Fruit fly (Drosophila melanogaster) whole organism, embryonic: ENCODE data around the gene Hez.

Source experiments
- CG10147 ChIP-seq: fragments of 200-800 bp; sonication (Bioruptor generic); optimal IDR thresholded peaks from 2 replicates; lab custom pipeline; 2019; ENCODE audit warnings: missing biosample characterization, mild to moderate bottlenecking, missing genetic modification characterization, moderate library complexity
- CG10654 ChIP-seq: fragments of 200-800 bp; sonication (Bioruptor generic); optimal IDR thresholded peaks from 2 replicates; lab custom pipeline; 2016; ENCODE audit warnings: missing biosample characterization, missing genetic modification characterization
- CG11560 ChIP-seq: fragments of 200-800 bp; sonication (Bioruptor generic); IDR thresholded peaks from 3 replicates; pipeline ENCODE4 v1.3.6; 2022; ENCODE audit warnings: missing biosample characterization, missing genetic modification characterization
- CG11723 ChIP-seq: fragments of 200-800 bp; sonication (Bioruptor generic); optimal IDR thresholded peaks from 2 replicates; lab custom pipeline; 2017; ENCODE audit warnings: missing biosample characterization, mild to moderate bottlenecking, missing genetic modification characterization
- CG12071 ChIP-seq: fragments of 200-800 bp; sonication (Bioruptor generic); optimal IDR thresholded peaks from 3 replicates; lab custom pipeline; 2018; ENCODE audit warnings: missing biosample characterization, mild to moderate bottlenecking, missing genetic modification characterization
- CG14710 ChIP-seq: fragments of 200-800 bp; sonication (Bioruptor generic); optimal IDR thresholded peaks from 3 replicates; lab custom pipeline; 2019; ENCODE audit warnings: missing biosample characterization, mild to moderate bottlenecking, missing genetic modification characterization, moderate library complexity
- CG15601 ChIP-seq: fragments of 200-800 bp; sonication (Bioruptor generic); optimal IDR thresholded peaks from 3 replicates; lab custom pipeline; 2019; ENCODE audit warnings: missing biosample characterization, mild to moderate bottlenecking, missing genetic modification characterization, moderate library complexity
- CG18262 ChIP-seq: fragments of 200-800 bp; optimal IDR thresholded peaks from 3 replicates; lab custom pipeline; 2019; ENCODE audit warnings: missing biosample characterization, mild to moderate bottlenecking, missing genetic modification characterization, moderate library complexity
- CG2116 ChIP-seq: fragments of 200-800 bp; sonication (Bioruptor generic); optimal IDR thresholded peaks from 3 replicates; lab custom pipeline; 2018; ENCODE audit warnings: missing biosample characterization, mild to moderate bottlenecking, missing genetic modification characterization
- CG2678 ChIP-seq: fragments of 200-800 bp; sonication (Bioruptor generic); optimal IDR thresholded peaks from 3 replicates; lab custom pipeline; 2019; ENCODE audit warnings: missing biosample characterization, mild to moderate bottlenecking, missing genetic modification characterization, moderate library complexity
- CG30431 ChIP-seq: fragments of 200-800 bp; sonication (Bioruptor generic); optimal IDR thresholded peaks from 2 replicates; lab custom pipeline; 2017; ENCODE audit warnings: missing biosample characterization, missing genetic modification characterization
- CG5180 ChIP-seq: fragments of 200-800 bp; sonication (Bioruptor generic); optimal IDR thresholded peaks from 3 replicates; lab custom pipeline; 2017; ENCODE audit warnings: missing biosample characterization, missing genetic modification characterization, mild to moderate bottlenecking, moderate library complexity, missing genetic modification reagents
- CG7556 ChIP-seq: fragments of 200-800 bp; sonication (Bioruptor generic); optimal IDR thresholded peaks from 2 replicates; lab custom pipeline; 2017; ENCODE audit warnings: missing biosample characterization, mild to moderate bottlenecking, missing genetic modification characterization
- CG7786 ChIP-seq: fragments of 200-800 bp; sonication (Bioruptor generic); optimal IDR thresholded peaks from 2 replicates; lab custom pipeline; 2016; ENCODE audit warnings: missing biosample characterization, missing genetic modification characterization
- CG8478 ChIP-seq: fragments of >200 bp; optimal IDR thresholded peaks from 2 replicates; lab custom pipeline; 2018
- CG9215 ChIP-seq: fragments of 200-800 bp; sonication (Bioruptor generic); IDR thresholded peaks from 2 replicates; pipeline ENCODE4 v1.3.6; 2022; ENCODE audit warnings: missing biosample characterization, missing genetic modification characterization
- CG9437 ChIP-seq: fragments of 200-800 bp; sonication (Bioruptor generic); optimal IDR thresholded peaks from 2 replicates; lab custom pipeline; 2018; ENCODE audit warnings: missing biosample characterization, mild to moderate bottlenecking, missing genetic modification characterization
- Hr78 ChIP-seq, 2 experiments: fragments of 200-800 bp in 1 of 2; fragments of >200 bp in 1 of 2; sonication (Bioruptor generic) in 1 of 2; optimal IDR thresholded peaks; 2 replicates each; lab custom pipeline; 2017 to 2019; ENCODE audit warnings: missing biosample characterization in 2 of 2, missing genetic modification characterization in 2 of 2, mild to moderate bottlenecking in 1 of 2, moderate library complexity in 1 of 2
- Lim3 ChIP-seq: fragments of 200-800 bp; sonication (Bioruptor generic); IDR thresholded peaks from 2 replicates; pipeline ENCODE4 v1.3.6; 2022; ENCODE audit warnings: missing biosample characterization, missing genetic modification characterization
- Max ChIP-seq: fragments of 200-800 bp; sonication (Bioruptor generic); optimal IDR thresholded peaks from 2 replicates; lab custom pipeline; 2016; ENCODE audit warnings: missing biosample characterization, mild to moderate bottlenecking, missing genetic modification characterization
- Oaz ChIP-seq: fragments of 200-800 bp; sonication (Bioruptor generic); IDR thresholded peaks from 2 replicates; pipeline ENCODE4 v1.3.6; 2022; ENCODE audit warnings: missing biosample characterization, missing genetic modification characterization
- Sox102F ChIP-seq: fragments of 200-800 bp; sonication (Bioruptor generic); optimal IDR thresholded peaks from 2 replicates; lab custom pipeline; 2018; ENCODE audit warnings: missing biosample characterization, mild to moderate bottlenecking, missing genetic modification characterization, moderate library complexity
- ara ChIP-seq: fragments of 200-800 bp; sonication (Bioruptor generic); IDR thresholded peaks from 2 replicates; pipeline ENCODE4 v1.3.6; 2022; ENCODE audit warnings: missing biosample characterization, missing genetic modification characterization
- bowl ChIP-seq: fragments of 200-800 bp; sonication (Bioruptor generic); IDR thresholded peaks from 2 replicates; pipeline ENCODE4 v1.3.6; 2022; ENCODE audit warnings: missing biosample characterization, missing genetic modification characterization
- crp ChIP-seq, 2 experiments: fragments of 200-800 bp; sonication (Bioruptor generic); optimal IDR thresholded peaks; 2 replicates in 1 of 2; 3 replicates in 1 of 2; lab custom pipeline; 2017; ENCODE audit warnings: missing biosample characterization in 2 of 2, missing genetic modification characterization in 2 of 2, mild to moderate bottlenecking in 1 of 2, moderate library complexity in 1 of 2
- ems ChIP-seq: fragments of 200-800 bp; sonication (Bioruptor generic); optimal IDR thresholded peaks from 3 replicates; lab custom pipeline; 2016; ENCODE audit warnings: missing biosample characterization, missing genetic modification characterization
- fd102C ChIP-seq: fragments of 200-800 bp; sonication (Bioruptor generic); optimal IDR thresholded peaks from 2 replicates; lab custom pipeline; 2018; ENCODE audit warnings: missing biosample characterization, mild to moderate bottlenecking, missing genetic modification characterization, moderate library complexity
- gce ChIP-seq: fragments of 200-800 bp; sonication (Bioruptor generic); IDR thresholded peaks from 3 replicates; pipeline ENCODE4 v1.3.6; 2022; ENCODE audit warnings: missing biosample characterization, missing genetic modification characterization
- gem ChIP-seq: fragments of 200-800 bp; sonication (Bioruptor generic); optimal IDR thresholded peaks from 2 replicates; lab custom pipeline; 2019; ENCODE audit warnings: missing biosample characterization, mild to moderate bottlenecking, missing genetic modification characterization, moderate library complexity
- grau ChIP-seq: fragments of 200-800 bp; optimal IDR thresholded peaks from 3 replicates; lab custom pipeline; 2019; ENCODE audit warnings: missing biosample characterization, mild to moderate bottlenecking, missing genetic modification characterization, moderate library complexity
- hbn ChIP-seq: fragments of 200-800 bp; sonication (Bioruptor generic); IDR thresholded peaks from 2 replicates; pipeline ENCODE4 v1.3.6; 2022; ENCODE audit warnings: missing biosample characterization, missing genetic modification characterization; ENCODE audit not compliant: partially characterized antibody
- hth ChIP-seq: fragments of >200 bp; optimal IDR thresholded peaks from 2 replicates; lab custom pipeline; 2017; ENCODE audit warnings: inconsistent platforms
- kay ChIP-seq: fragments of 200-800 bp; sonication (Bioruptor generic); optimal IDR thresholded peaks from 2 replicates; lab custom pipeline; 2016; ENCODE audit warnings: missing biosample characterization, missing genetic modification characterization
- maf-S ChIP-seq: fragments of 200-800 bp; sonication (Bioruptor generic); optimal IDR thresholded peaks from 2 replicates; lab custom pipeline; 2016; ENCODE audit warnings: missing biosample characterization, missing genetic modification characterization
- nmo ChIP-seq: fragments of 200-800 bp; sonication (Bioruptor generic); optimal IDR thresholded peaks from 2 replicates; lab custom pipeline; 2018; ENCODE audit warnings: missing biosample characterization, mild to moderate bottlenecking, missing genetic modification characterization, moderate library complexity
- oc ChIP-seq: fragments of 200-800 bp; sonication (Bioruptor generic); optimal IDR thresholded peaks from 2 replicates; lab custom pipeline; 2018; ENCODE audit warnings: missing biosample characterization, mild to moderate bottlenecking, missing genetic modification characterization, moderate library complexity
- odd ChIP-seq: fragments of 200-800 bp; sonication (Bioruptor generic); optimal IDR thresholded peaks from 2 replicates; lab custom pipeline; 2017; ENCODE audit warnings: missing biosample characterization, mild to moderate bottlenecking, missing genetic modification characterization
- phol ChIP-seq: fragments of 200-800 bp; sonication (Bioruptor generic); optimal IDR thresholded peaks from 3 replicates; lab custom pipeline; 2018; ENCODE audit warnings: missing biosample characterization, mild to moderate bottlenecking, missing genetic modification characterization, moderate library complexity
- pros ChIP-seq: fragments of 200-800 bp; sonication (Bioruptor generic); optimal IDR thresholded peaks from 3 replicates; lab custom pipeline; 2019; ENCODE audit warnings: missing biosample characterization, mild to moderate bottlenecking, missing genetic modification characterization, moderate library complexity
- pum ChIP-seq: fragments of 200-800 bp; sonication (Bioruptor generic); optimal IDR thresholded peaks from 2 replicates; lab custom pipeline; 2016; ENCODE audit warnings: missing biosample characterization, missing genetic modification characterization
- repo ChIP-seq: fragments of 200-800 bp; sonication (Bioruptor generic); optimal IDR thresholded peaks from 2 replicates; lab custom pipeline; 2016; ENCODE audit warnings: missing biosample characterization, missing genetic modification characterization
- scrt ChIP-seq: fragments of 200-800 bp; sonication (Bioruptor generic); optimal IDR thresholded peaks from 2 replicates; lab custom pipeline; 2018; ENCODE audit warnings: missing biosample characterization, mild to moderate bottlenecking, missing genetic modification characterization, moderate library complexity
- seq ChIP-seq: fragments of 200-800 bp; sonication (Bioruptor generic); IDR thresholded peaks from 2 replicates; pipeline ENCODE4 v1.3.6; 2022; ENCODE audit warnings: missing biosample characterization, missing genetic modification characterization
- tgo ChIP-seq: fragments of 200-800 bp; sonication (Bioruptor generic); IDR thresholded peaks from 3 replicates; pipeline ENCODE4 v1.3.6; 2022; ENCODE audit warnings: missing biosample characterization, missing genetic modification characterization
- trh ChIP-seq: fragments of 200-800 bp; sonication (Bioruptor generic); optimal IDR thresholded peaks from 2 replicates; lab custom pipeline; 2016; ENCODE audit warnings: missing biosample characterization, missing genetic modification characterization
- twi ChIP-seq: fragments of 200-800 bp; optimal IDR thresholded peaks from 2 replicates; lab custom pipeline; 2019; ENCODE audit warnings: missing biosample characterization, mild to moderate bottlenecking, missing genetic modification characterization, moderate library complexity
- tx ChIP-seq: fragments of 200-800 bp; sonication (Bioruptor generic); optimal IDR thresholded peaks from 2 replicates; lab custom pipeline; 2016; ENCODE audit warnings: missing biosample characterization, missing genetic modification characterization
- unc-4 ChIP-seq: fragments of 200-800 bp; sonication (Bioruptor generic); IDR thresholded peaks from 2 replicates; pipeline ENCODE4 v1.3.6; 2022; ENCODE audit warnings: missing biosample characterization, missing genetic modification characterization; ENCODE audit not compliant: partially characterized antibody
- wek ChIP-seq: fragments of 200-800 bp; sonication (Bioruptor generic); optimal IDR thresholded peaks from 3 replicates; lab custom pipeline; 2018; ENCODE audit warnings: missing biosample characterization, mild to moderate bottlenecking, missing genetic modification characterization, moderate library complexity

Hez gene

DNA sequence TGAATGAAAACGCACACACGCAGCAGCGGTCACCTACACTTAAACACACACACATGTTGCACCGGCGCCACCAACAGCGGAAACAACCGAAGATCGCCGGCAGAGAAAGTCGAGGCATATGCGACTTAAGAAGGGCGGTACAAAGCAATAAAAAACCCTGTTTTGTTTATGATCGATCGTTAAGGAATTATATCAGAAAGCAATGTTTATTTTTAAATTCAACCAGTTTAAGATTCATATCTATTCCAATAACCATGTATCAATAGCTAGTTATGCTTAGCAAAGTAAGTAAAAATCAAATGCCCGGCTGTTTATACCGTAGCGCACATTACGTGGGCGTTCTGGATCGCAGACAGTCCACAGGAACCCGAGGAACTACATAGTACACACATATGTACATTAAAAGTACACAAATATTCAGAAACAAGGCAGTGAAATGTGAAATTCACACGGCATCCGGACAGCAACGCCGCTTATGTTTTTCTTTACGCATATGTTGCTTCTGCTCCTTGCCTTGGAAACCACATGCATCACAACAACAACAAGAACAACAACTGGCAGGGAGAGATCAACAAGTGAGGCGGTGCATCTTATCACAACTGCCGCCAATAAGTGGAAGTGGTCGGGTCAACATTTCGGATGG, 38.6 kb downstream of the Hez start (continued):
- peak; percentile 88 for TF ChIP-seq scrt (GFP tag; lab: Kevin White, UChicago)
- peak; percentile 98 for TF ChIP-seq fd102C (GFP tag; lab: Kevin White, UChicago)
- TF ChIP-seq Lim3 (GFP tag; lab: Robert Waterston, UW), result peak; percentile 87; the same call in 1 of the 2 replicates
- peak; percentile 97 for TF ChIP-seq repo (GFP tag; lab: Kevin White, UChicago)
- peak; percentile 86 for TF ChIP-seq CG9437 (GFP tag; lab: Kevin White, UChicago)
- TF ChIP-seq tgo (GFP tag; lab: Robert Waterston, UW), result peak; percentile 95
- peak; percentile 96 for TF ChIP-seq CG12071
- TF ChIP-seq CG10654, result peak; percentile 98
- no peak for TF ChIP-seq hbn (GFP tag; lab: Robert Waterston, UW)
- TF ChIP-seq pros (GFP tag; lab: Kevin White, UChicago), result peak; percentile 87
- TF ChIP-seq kay, result peak; percentile 85
- peak; percentile 94 for TF ChIP-seq CG7556 (GFP tag; lab: Kevin White, UChicago)
- no peak for TF ChIP-seq CG8478
- peak; percentile 89 for TF ChIP-seq odd
- TF ChIP-seq seq (GFP tag; lab: Robert Waterston, UW), result peak; percentile 95
- peak; percentile 97 for TF ChIP-seq CG2678 (tag; lab: Kevin White, UChicago)
- TF ChIP-seq trh (GFP tag; lab: Kevin White, UChicago), result peak; percentile 91
- peak; percentile 95 for TF ChIP-seq tx (GFP tag; lab: Kevin White, UChicago)
- TF ChIP-seq CG14710, result peak; percentile 98
- peak; percentile 94 for TF ChIP-seq CG10147 (GFP tag; lab: Kevin White, UChicago)
- TF ChIP-seq CG2116 (GFP tag; lab: Kevin White, UChicago), result peak; percentile 60
- no peak; the same call in 2 of the 3 replicates for TF ChIP-seq CG11560 (tag; lab: Robert Waterston, UW)
- peak; percentile 95 for TF ChIP-seq maf-S (GFP tag; lab: Kevin White, UChicago)
- peak; percentile 99 for TF ChIP-seq ara
- peak; percentile 96 for TF ChIP-seq Sox102F (GFP tag; lab: Kevin White, UChicago)
- peak; percentile 94 for TF ChIP-seq grau (tag; lab: Kevin White, UChicago)
- no peak for TF ChIP-seq hth
- no peak for TF ChIP-seq unc-4 (GFP tag; lab: Robert Waterston, UW)
- TF ChIP-seq CG30431 (GFP tag; lab: Kevin White, UChicago), result peak; percentile 97
- peak; percentile 99 for TF ChIP-seq CG18262 (tag; lab: Kevin White, UChicago)
- TF ChIP-seq gem (tag; lab: Kevin White, UChicago), result peak; percentile 98
- TF ChIP-seq CG5180 (GFP tag; lab: Kevin White, UChicago), result peak; percentile 92
- TF ChIP-seq Hr78 (GFP tag; optimal IDR thresholded peaks at IDR 0.05; lab: Kevin White, UChicago), result peak in 1 of 2 experiments; percentile 93
- TF ChIP-seq twi (tag; lab: Kevin White, UChicago), result peak; percentile 100
- peak; percentile 99 for TF ChIP-seq phol (tag; lab: Kevin White, UChicago)
- peak; percentile 99 for TF ChIP-seq gce
- TF ChIP-seq CG11723 (GFP tag; lab: Kevin White, UChicago), result peak; percentile 94
- TF ChIP-seq crp (GFP tag; optimal IDR thresholded peaks at IDR 0.05; lab: Kevin White, UChicago), result peak; percentile 12 to 67
- peak; percentile 87 for TF ChIP-seq wek (GFP tag; lab: Kevin White, UChicago)
- TF ChIP-seq nmo (GFP tag; lab: Kevin White, UChicago), result peak; percentile 98
- TF ChIP-seq oc (tag; lab: Kevin White, UChicago), result peak; percentile 97
- TF ChIP-seq CG15601 (tag; lab: Kevin White, UChicago), result peak; percentile 96
- TF ChIP-seq Oaz (GFP tag; lab: Robert Waterston, UW), result peak; percentile 90
- TF ChIP-seq pum (GFP tag; lab: Kevin White, UChicago), result peak; percentile 99
- peak; percentile 88 for TF ChIP-seq CG9215 (GFP tag; lab: Robert Waterston, UW)
- TF ChIP-seq ems (GFP tag; lab: Kevin White, UChicago), result peak; percentile 98
- TF ChIP-seq CG7786 (GFP tag; lab: Kevin White, UChicago), result peak; percentile 97
- TF ChIP-seq Max, result peak; percentile 98
- peak; percentile 89 for TF ChIP-seq bowl (GFP tag; lab: Robert Waterston, UW)
